Worm (Caenorhabditis elegans): Measurements from ENCODE around the gene F07C3.3.

ce11 chrV:9271835-9272234 is 39.6 kb upstream of the F07C3.3 start:
- TF ChIP-seq tbx-37 (GFP tag; conservative IDR thresholded peaks at IDR 0.05) (no peak), ceh-13 (GFP tag; optimal IDR thresholded peaks at IDR 0.05) (no peak), pes-1 (GFP tag; IDR thresholded peaks at IDR 0.05) (no peak), scrt-1 (GFP tag; IDR thresholded peaks at IDR 0.05) (no peak), tra-4 (tag; optimal IDR thresholded peaks at IDR 0.05) (no peak), flt-1 (GFP tag; IDR thresholded peaks at IDR 0.05) (no peak), hmg-4 (GFP tag; optimal IDR thresholded peaks at IDR 0.05) (no peak), hnd-1 (tag; optimal IDR thresholded peaks at IDR 0.05) (no peak), ama-1 (optimal IDR thresholded peaks at IDR 0.05) (no peak)
